Worm (Caenorhabditis elegans) whole organism, L4/young adult: ENCODE data around the gene F49E11.2.

Experiments
- W03F9.2 ChIP-seq: fragments of 150-350 bp; optimal IDR thresholded peaks from 2 replicates; lab custom pipeline; 2014; ENCODE audit warnings: missing biosample characterization, missing genetic modification characterization
- dao-5 ChIP-seq: sonication (generic microtip); optimal IDR thresholded peaks from 2 replicates; lab custom pipeline; 2016; ENCODE audit warnings: missing genotype, missing genetic modification characterization, moderate library complexity, missing compliant biosample characterization
- him-1 ChIP-seq: sonication (generic microtip); optimal IDR thresholded peaks from 2 replicates; lab custom pipeline; 2016; ENCODE audit warnings: missing genotype, missing genetic modification reagents, missing genetic modification characterization, missing compliant biosample characterization

- TF ChIP-seq dao-5 (tag; lab: Kevin White, UChicago) (no peak), him-1 (tag; lab: Kevin White, UChicago) (no peak), W03F9.2 (tag; lab: Kevin White, UChicago) (no peak)
Observed at ce11 chrIV:13056026-13056425, 17.2 kb upstream of the F49E11.2 start, which contains the start of gene scl-1.
